Fruit fly (Drosophila melanogaster) whole organism, embryonic: ENCODE data around the gene CG6163.

Source experiments
- Atf-2 ChIP-seq: fragments of 200-800 bp; sonication (Bioruptor generic); optimal IDR thresholded peaks from 2 replicates; lab custom pipeline; 2016; ENCODE audit warnings: missing biosample characterization, missing genetic modification characterization
- Bgb ChIP-seq: fragments of 200-800 bp; sonication (Bioruptor generic); IDR thresholded peaks from 2 replicates; pipeline ENCODE4 v1.3.6; 2022; ENCODE audit warnings: missing biosample characterization, missing genetic modification characterization; ENCODE audit not compliant: partially characterized antibody
- CG10274 ChIP-seq: fragments of 200-800 bp; sonication (Bioruptor generic); optimal IDR thresholded peaks from 3 replicates; lab custom pipeline; 2017; ENCODE audit warnings: missing biosample characterization, mild to moderate bottlenecking, missing genetic modification characterization
- CG12219 ChIP-seq: fragments of 200-800 bp; sonication (Bioruptor generic); optimal IDR thresholded peaks from 3 replicates; lab custom pipeline; 2018; ENCODE audit warnings: missing biosample characterization, mild to moderate bottlenecking, missing genetic modification characterization
- CG1233 ChIP-seq: fragments of 200-800 bp; sonication (Bioruptor generic); optimal IDR thresholded peaks from 4 replicates; lab custom pipeline; 2018; ENCODE audit warnings: missing biosample characterization, mild to moderate bottlenecking, missing genetic modification characterization
- CG13894 ChIP-seq: fragments of 200-800 bp; sonication (Bioruptor generic); optimal IDR thresholded peaks from 3 replicates; lab custom pipeline; 2018; ENCODE audit warnings: missing biosample characterization, mild to moderate bottlenecking, missing genetic modification characterization, moderate library complexity
- CG1529 ChIP-seq: fragments of 200-800 bp; sonication (Bioruptor generic); optimal IDR thresholded peaks from 3 replicates; lab custom pipeline; 2018; ENCODE audit warnings: missing biosample characterization, missing genetic modification characterization
- CG17612 ChIP-seq: fragments of 200-800 bp; sonication (Bioruptor generic); IDR thresholded peaks from 2 replicates; pipeline ENCODE4 v1.3.6; 2022; ENCODE audit warnings: missing biosample characterization, missing genetic modification characterization
- CG1792 ChIP-seq: fragments of 200-800 bp; sonication (Bioruptor generic); optimal IDR thresholded peaks from 2 replicates; lab custom pipeline; 2016; ENCODE audit warnings: missing biosample characterization, missing genetic modification characterization
- CG1832 ChIP-seq: fragments of 200-800 bp; sonication (Bioruptor generic); optimal IDR thresholded peaks from 2 replicates; lab custom pipeline; 2017; ENCODE audit warnings: missing biosample characterization, mild to moderate bottlenecking, missing genetic modification characterization, inconsistent platforms
- CG18476 ChIP-seq: fragments of 200-800 bp; sonication (Bioruptor generic); optimal IDR thresholded peaks from 2 replicates; lab custom pipeline; 2016; ENCODE audit warnings: missing biosample characterization, mild to moderate bottlenecking, missing genetic modification characterization
- CG18619 ChIP-seq: fragments of 200-800 bp; sonication (Bioruptor generic); optimal IDR thresholded peaks from 3 replicates; lab custom pipeline; 2017; ENCODE audit warnings: missing biosample characterization, mild to moderate bottlenecking, missing genetic modification characterization
- CG2889 ChIP-seq: fragments of 200-800 bp; sonication (Bioruptor generic); IDR thresholded peaks from 3 replicates; pipeline ENCODE4 v1.3.6; 2022; ENCODE audit warnings: missing biosample characterization, missing genetic modification characterization
- CG31441 ChIP-seq: fragments of 200-800 bp; sonication (Bioruptor generic); IDR thresholded peaks from 2 replicates; pipeline ENCODE4 v1.3.6; 2022; ENCODE audit warnings: missing biosample characterization, missing genetic modification characterization
- CG32772 ChIP-seq: fragments of 200-800 bp; sonication (Bioruptor generic); IDR thresholded peaks from 2 replicates; pipeline ENCODE4 v1.3.6; 2022; ENCODE audit warnings: missing biosample characterization, missing genetic modification characterization
- CG3281 ChIP-seq: fragments of 200-800 bp; sonication (Bioruptor generic); optimal IDR thresholded peaks from 3 replicates; lab custom pipeline; 2017; ENCODE audit warnings: missing biosample characterization, mild to moderate bottlenecking, missing genetic modification characterization
- CG3726 ChIP-seq: fragments of 200-800 bp; sonication (Bioruptor generic); IDR thresholded peaks from 3 replicates; pipeline ENCODE4, ENCODE4 v1.3.6; 2022; ENCODE audit warnings: missing biosample characterization, missing genetic modification characterization
- CG5953 ChIP-seq: fragments of 200-800 bp; sonication (Bioruptor generic); IDR thresholded peaks from 2 replicates; pipeline ENCODE4 v1.3.6; 2022; ENCODE audit warnings: missing biosample characterization, missing genetic modification characterization
- CG6254 ChIP-seq: fragments of 200-800 bp; sonication (Bioruptor generic); optimal IDR thresholded peaks from 3 replicates; lab custom pipeline; 2017; ENCODE audit warnings: mild to moderate bottlenecking, missing biosample characterization, missing genetic modification reagents, missing genetic modification characterization
- CG6854 ChIP-seq: fragments of 200-800 bp; sonication (Bioruptor generic); optimal IDR thresholded peaks from 3 replicates; lab custom pipeline; 2017; ENCODE audit warnings: missing biosample characterization, mild to moderate bottlenecking, missing genetic modification characterization
- CG8281 ChIP-seq: fragments of 200-800 bp; sonication (Bioruptor generic); optimal IDR thresholded peaks from 2 replicates; lab custom pipeline; 2018; ENCODE audit warnings: missing biosample characterization, mild to moderate bottlenecking, missing genetic modification characterization, moderate library complexity
- CG8290 ChIP-seq, 3 experiments: fragments of 200-800 bp; sonication (Bioruptor generic); optimal IDR thresholded peaks; 2 replicates each; lab custom pipeline; 2016 to 2019; ENCODE audit warnings: missing biosample characterization in 3 of 3, missing genetic modification characterization in 3 of 3, mild to moderate bottlenecking in 2 of 3, moderate library complexity in 1 of 3
- CG8765 ChIP-seq: fragments of 200-800 bp; sonication (Bioruptor generic); IDR thresholded peaks from 2 replicates; pipeline ENCODE4 v1.3.6; 2022; ENCODE audit warnings: missing biosample characterization, missing genetic modification characterization
- CG9727 ChIP-seq: fragments of 200-800 bp; sonication (Bioruptor generic); optimal IDR thresholded peaks from 3 replicates; lab custom pipeline; 2017; ENCODE audit warnings: missing biosample characterization, mild to moderate bottlenecking, missing genetic modification characterization
- Dbx ChIP-seq: fragments of 200-800 bp; sonication (Bioruptor generic); IDR thresholded peaks from 3 replicates; pipeline ENCODE4 v1.3.6; 2022; ENCODE audit warnings: missing biosample characterization, missing genetic modification characterization
- Dll ChIP-seq: fragments of 200-800 bp; sonication (Bioruptor generic); IDR thresholded peaks from 4 replicates; pipeline ENCODE4 v1.3.6; 2022; ENCODE audit warnings: missing biosample characterization, missing genetic modification characterization; ENCODE audit not compliant: partially characterized antibody
- Hmr ChIP-seq: fragments of 200-800 bp; sonication (Bioruptor generic); optimal IDR thresholded peaks from 3 replicates; lab custom pipeline; 2017; ENCODE audit warnings: mild to moderate bottlenecking, missing biosample characterization, missing genetic modification reagents, missing genetic modification characterization
- Hr78 ChIP-seq, 2 experiments: fragments of 200-800 bp in 1 of 2; fragments of >200 bp in 1 of 2; sonication (Bioruptor generic) in 1 of 2; optimal IDR thresholded peaks; 2 replicates each; lab custom pipeline; 2017 to 2019; ENCODE audit warnings: missing biosample characterization in 2 of 2, missing genetic modification characterization in 2 of 2, mild to moderate bottlenecking in 1 of 2, moderate library complexity in 1 of 2
- Lhr ChIP-seq: fragments of 200-800 bp; sonication (Bioruptor generic); optimal IDR thresholded peaks from 3 replicates; lab custom pipeline; 2017; ENCODE audit warnings: mild to moderate bottlenecking, missing biosample characterization, missing genetic modification reagents, missing genetic modification characterization
- Mrtf ChIP-seq: fragments of 200-800 bp; sonication (Bioruptor generic); IDR thresholded peaks from 3 replicates; pipeline ENCODE4 v1.3.6; 2022; ENCODE audit warnings: missing biosample characterization, missing genetic modification characterization
- Neu2 ChIP-seq: fragments of 200-800 bp; sonication (Bioruptor generic); optimal IDR thresholded peaks from 3 replicates; lab custom pipeline; 2016; ENCODE audit warnings: missing biosample characterization, missing genetic modification characterization, borderline replicate concordance
- Oaz ChIP-seq: fragments of 200-800 bp; sonication (Bioruptor generic); IDR thresholded peaks from 2 replicates; pipeline ENCODE4 v1.3.6; 2022; ENCODE audit warnings: missing biosample characterization, missing genetic modification characterization
- Sin3A ChIP-seq: fragments of >200 bp; optimal IDR thresholded peaks from 2 replicates; lab custom pipeline; 2018
- YL-1 ChIP-seq: fragments of 200-800 bp; sonication (Bioruptor generic); optimal IDR thresholded peaks from 3 replicates; lab custom pipeline; 2017; ENCODE audit warnings: missing biosample characterization, mild to moderate bottlenecking, missing genetic modification characterization
- ac ChIP-seq: fragments of 200-800 bp; sonication (Bioruptor generic); optimal IDR thresholded peaks from 3 replicates; lab custom pipeline; 2017; ENCODE audit warnings: missing biosample characterization, mild to moderate bottlenecking, missing genetic modification characterization
- br ChIP-seq: fragments of >200 bp; optimal IDR thresholded peaks from 2 replicates; lab custom pipeline; 2017
- chinmo ChIP-seq: fragments of 200-800 bp; sonication (Bioruptor generic); IDR thresholded peaks from 4 replicates; pipeline ENCODE4 v1.3.6; 2022; ENCODE audit warnings: missing biosample characterization, missing genetic modification characterization; ENCODE audit not compliant: partially characterized antibody
- croc ChIP-seq: fragments of 200-800 bp; sonication (Bioruptor generic); conservative IDR thresholded peaks from 3 replicates; pipeline ENCODE4 v1.3.6; 2022; ENCODE audit warnings: missing biosample characterization, missing genetic modification characterization
- emc ChIP-seq: fragments of 200-800 bp; sonication (Bioruptor generic); optimal IDR thresholded peaks from 2 replicates; lab custom pipeline; 2016; ENCODE audit warnings: missing biosample characterization, missing genetic modification characterization
- gt ChIP-seq: fragments of 200-800 bp; sonication (Bioruptor generic); IDR thresholded peaks from 2 replicates; pipeline ENCODE4 v1.3.6; 2022; ENCODE audit warnings: missing biosample characterization, missing genetic modification characterization
- klu ChIP-seq: fragments of 200-800 bp; sonication (Bioruptor generic); IDR thresholded peaks from 2 replicates; pipeline ENCODE4 v1.3.6; 2022; ENCODE audit warnings: missing biosample characterization, missing genetic modification characterization
- onecut ChIP-seq: fragments of 200-800 bp; sonication (Bioruptor generic); IDR thresholded peaks from 2 replicates; pipeline ENCODE4 v1.3.6; 2022; ENCODE audit warnings: missing biosample characterization, missing genetic modification characterization
- rib ChIP-seq: fragments of 200-800 bp; sonication (Bioruptor generic); IDR thresholded peaks from 2 replicates; pipeline ENCODE4 v1.3.6; 2022; ENCODE audit warnings: missing biosample characterization, missing genetic modification characterization
- sna ChIP-seq: fragments of 200-800 bp; sonication (Bioruptor generic); IDR thresholded peaks from 2 replicates; pipeline ENCODE4 v1.3.6; 2022; ENCODE audit warnings: missing biosample characterization, missing genetic modification characterization; ENCODE audit not compliant: partially characterized antibody
- sqz ChIP-seq: fragments of 200-800 bp; sonication (Bioruptor generic); optimal IDR thresholded peaks from 3 replicates; lab custom pipeline; 2018; ENCODE audit warnings: missing biosample characterization, mild to moderate bottlenecking, missing genetic modification characterization
- sug ChIP-seq: fragments of 200-800 bp; optimal IDR thresholded peaks from 2 replicates; lab custom pipeline; 2019; ENCODE audit warnings: missing biosample characterization, mild to moderate bottlenecking, missing genetic modification characterization, moderate library complexity
- unpg ChIP-seq: fragments of 200-800 bp; sonication (Bioruptor generic); optimal IDR thresholded peaks from 3 replicates; lab custom pipeline; 2018; ENCODE audit warnings: missing biosample characterization, mild to moderate bottlenecking, missing genetic modification characterization, moderate library complexity
- yki ChIP-seq: fragments of >200 bp; optimal IDR thresholded peaks from 3 replicates; lab custom pipeline; 2018
- zfh1 ChIP-seq: fragments of 200-800 bp; sonication (Bioruptor generic); IDR thresholded peaks from 3 replicates; pipeline ENCODE4 v1.3.6; 2022; ENCODE audit warnings: missing biosample characterization, missing genetic modification characterization
- zfh2 ChIP-seq: fragments of 200-800 bp; sonication (Bioruptor generic); optimal IDR thresholded peaks from 2 replicates; lab custom pipeline; 2016; ENCODE audit warnings: missing biosample characterization, missing genetic modification characterization

Gene CG6163

dm6 chr3L:11318532-11319170 lies 46.0 kb downstream of the CG6163 start (continued):
- TF ChIP-seq CG6254 (GFP tag; lab: Kevin White, UChicago) (peak; percentile 83), ac (GFP tag; lab: Kevin White, UChicago) (peak; percentile 70), sqz (GFP tag; lab: Kevin White, UChicago) (peak; percentile 74), CG18476 (GFP tag; lab: Kevin White, UChicago) (peak; percentile 85), Hr78 (GFP tag; optimal IDR thresholded peaks at IDR 0.05; lab: Kevin White, UChicago) (peak in 1 of 2 experiments; percentile 44), CG1832 (no peak), CG1529 (GFP tag; lab: Kevin White, UChicago) (peak; percentile 79), YL-1 (GFP tag; lab: Kevin White, UChicago) (peak; percentile 6), emc (GFP tag; lab: Kevin White, UChicago) (peak; percentile 61), Sin3A (lab: Kevin White, UChicago) (no peak), CG5953 (GFP tag; lab: Robert Waterston, UW) (peak; percentile 89), Lhr (GFP tag; lab: Kevin White, UChicago) (peak; percentile 47), sug (tag; lab: Kevin White, UChicago) (peak; percentile 52), CG1233 (GFP tag; lab: Kevin White, UChicago) (peak; percentile 83), Dll (GFP tag; lab: Robert Waterston, UW) (no peak), Bgb (GFP tag; lab: Robert Waterston, UW) (no peak), CG8765 (peak; percentile 77), CG12219 (GFP tag; lab: Kevin White, UChicago) (peak; percentile 89), CG3726 (GFP tag; lab: Robert Waterston, UW) (peak; percentile 86), CG9727 (peak; percentile 74), gt (peak; percentile 75), br (no peak), CG31441 (GFP tag; lab: Robert Waterston, UW) (peak; percentile 92), CG2889 (GFP tag; lab: Robert Waterston, UW) (peak; percentile 81), Dbx (GFP tag; lab: Robert Waterston, UW) (peak; percentile 85), rib (GFP tag; lab: Robert Waterston, UW) (peak; percentile 89), unpg (GFP tag; lab: Kevin White, UChicago) (peak; percentile 89), onecut (GFP tag; lab: Robert Waterston, UW) (peak; percentile 86), CG6854 (GFP tag; lab: Kevin White, UChicago) (peak; percentile 37), croc (peak; percentile 77), CG13894 (tag; lab: Kevin White, UChicago) (peak; percentile 61), Oaz (GFP tag; lab: Robert Waterston, UW) (peak; percentile 80), CG18619 (GFP tag; lab: Kevin White, UChicago) (peak; percentile 72), CG32772 (GFP tag; lab: Robert Waterston, UW) (peak; percentile 91), CG10274 (GFP tag; lab: Kevin White, UChicago) (peak; percentile 73), CG3281 (GFP tag; lab: Kevin White, UChicago) (peak; percentile 74), klu (GFP tag; lab: Robert Waterston, UW) (peak; percentile 81), Atf-2 (peak; percentile 77), chinmo (GFP tag; lab: Robert Waterston, UW) (no peak), Hmr (GFP tag; lab: Kevin White, UChicago) (peak; percentile 80), CG17612 (GFP tag; lab: Robert Waterston, UW) (peak; percentile 66), zfh1 (peak; percentile 94), CG8281 (tag; lab: Kevin White, UChicago) (peak; percentile 71), CG1792 (GFP tag; lab: Kevin White, UChicago) (peak; percentile 91), Neu2 (GFP tag; lab: Kevin White, UChicago) (peak; percentile 34), Mrtf (GFP tag; lab: Robert Waterston, UW) (peak; percentile 94), sna (GFP tag; lab: Robert Waterston, UW) (no peak), CG8290 (GFP tag; optimal IDR thresholded peaks at IDR 0.05; lab: Kevin White, UChicago) (no peak), CG8290 (tag; optimal IDR thresholded peaks at IDR 0.05; lab: Kevin White, UChicago) (peak in 1 of 2 experiments; percentile 96), yki (lab: Kevin White, UChicago) (no peak), zfh2 (GFP tag; lab: Kevin White, UChicago) (peak; percentile 39)
